Worm (Caenorhabditis elegans) whole organism, early embryonic: ENCODE measurements around the gene C10G8.8.

Experiments used
- B0310.2 ChIP-seq: sonication (generic microtip); optimal IDR thresholded peaks from 2 replicates; lab custom pipeline; 2016; ENCODE audit warnings: mild to moderate bottlenecking, missing genetic modification characterization, missing compliant biosample characterization
- F13C5.2 ChIP-seq: sonication (generic microtip); optimal IDR thresholded peaks from 2 replicates; lab custom pipeline; 2017; ENCODE audit warnings: mild to moderate bottlenecking, missing genetic modification characterization, inconsistent platforms, missing compliant biosample characterization
- aly-1 ChIP-seq: sonication (generic microtip); optimal IDR thresholded peaks from 2 replicates; lab custom pipeline; 2016; ENCODE audit warnings: missing genetic modification characterization, missing compliant biosample characterization
- ama-1 ChIP-seq: fragments of 150-350 bp; optimal IDR thresholded peaks from 2 replicates; lab custom pipeline; 2014
- ets-7 ChIP-seq: sonication (generic microtip); optimal IDR thresholded peaks from 2 replicates; lab custom pipeline; 2016; ENCODE audit warnings: missing genotype, missing genetic modification characterization, missing compliant biosample characterization
- flt-1 ChIP-seq: fragments of 200-800 bp; sonication (Bioruptor generic); IDR thresholded peaks from 2 replicates; pipeline ENCODE4 v1.3.6; 2022; ENCODE audit warnings: missing genetic modification characterization, missing compliant biosample characterization
- hmbx-1 ChIP-seq: sonication (generic microtip); optimal IDR thresholded peaks from 2 replicates; lab custom pipeline; 2016; ENCODE audit warnings: mild to moderate bottlenecking, missing genetic modification characterization, missing compliant biosample characterization
- pes-1 ChIP-seq: fragments of 200-800 bp; sonication (Bioruptor generic); IDR thresholded peaks from 2 replicates; pipeline ENCODE4 v1.3.6; 2022; ENCODE audit warnings: missing genetic modification reagents, missing genetic modification characterization, missing compliant biosample characterization
- tra-4 ChIP-seq: sonication (generic microtip); optimal IDR thresholded peaks from 2 replicates; lab custom pipeline; 2017; ENCODE audit warnings: missing genetic modification characterization, missing compliant biosample characterization

DNA sequence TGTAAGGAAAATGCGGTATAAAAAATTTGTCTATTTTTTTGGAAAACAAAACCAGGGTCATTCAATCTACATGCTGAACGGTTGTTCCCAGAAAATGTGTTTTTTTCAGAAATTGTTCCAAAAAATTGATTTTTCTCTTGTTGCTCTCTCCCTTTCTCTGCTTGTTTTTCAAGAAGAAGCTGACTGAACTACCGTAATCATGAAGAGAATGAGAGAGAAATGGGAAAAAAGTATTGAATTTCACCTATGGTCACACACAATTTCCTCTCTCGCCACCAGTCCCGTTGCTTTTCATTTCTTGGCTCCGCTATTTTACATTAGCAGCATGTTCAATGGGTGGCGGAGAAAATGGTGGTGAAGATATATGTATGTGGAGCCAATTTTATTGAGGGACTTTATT lies 5.4 kb downstream of the C10G8.8 start:
- TF ChIP-seq B0310.2 (no peak), hmbx-1 (tag; lab: Kevin White, UChicago) (no peak), pes-1 (GFP tag; lab: Robert Waterston, UW) (no peak), ama-1 (lab: Kevin White, UChicago) (no peak), aly-1 (tag; lab: Kevin White, UChicago) (no peak), flt-1 (GFP tag; lab: Robert Waterston, UW) (no peak), F13C5.2 (tag; lab: Kevin White, UChicago) (no peak), ets-7 (no peak), tra-4 (no peak)
